Fruit fly (Drosophila melanogaster): ENCODE measurements around the gene CG13775.

The CG13775 gene

DNA sequence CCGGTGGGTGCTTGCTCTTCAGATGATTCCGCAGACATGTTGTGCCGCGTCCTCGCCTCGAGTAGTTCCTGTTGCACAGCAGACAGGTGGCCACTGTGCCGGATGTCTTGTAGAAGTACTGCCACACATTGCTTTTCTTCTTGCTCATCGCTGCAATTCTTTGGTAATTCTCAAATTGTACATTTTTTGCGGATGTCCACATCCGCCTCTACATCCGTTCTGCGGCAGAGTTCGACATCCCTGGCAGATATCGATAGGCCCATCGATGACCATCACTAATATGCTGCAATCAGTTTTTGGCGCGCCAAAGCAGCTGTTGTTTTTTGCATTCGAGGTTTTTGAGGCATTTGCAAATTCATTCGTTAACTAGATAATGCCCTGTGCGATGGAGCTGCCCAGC is at the start of gene CG13775, which contains the start of gene CG3430 (continued):
- TF ChIP-seq rib (GFP tag; IDR thresholded peaks at IDR 0.05) (0 out of 2 replicates have a peak, but pooled peaks have one; percentile 12), CG11560 (tag; IDR thresholded peaks at IDR 0.05) (no peak), bigmax (GFP tag; optimal IDR thresholded peaks at IDR 0.05) (peak; percentile 49), CG12071 (GFP tag; optimal IDR thresholded peaks at IDR 0.05) (no peak), CoRest (tag; optimal IDR thresholded peaks at IDR 0.05) (peak; percentile 27), Trl (optimal IDR thresholded peaks at IDR 0.05) (no peak), Trl (GFP tag; optimal IDR thresholded peaks at IDR 0.05) (peak; percentile 42), CG7271 (tag; optimal IDR thresholded peaks at IDR 0.05) (peak; percentile 38), CG9797 (GFP tag; optimal IDR thresholded peaks at IDR 0.05) (peak; percentile 13), CG13775 (GFP tag; optimal IDR thresholded peaks at IDR 0.05) (peak; percentile 100), stwl (tag; optimal IDR thresholded peaks at IDR 0.05) (peak; percentile 39), CG10431 (GFP tag; optimal IDR thresholded peaks at IDR 0.05) (no peak), lmd (GFP tag; IDR thresholded peaks at IDR 0.05) (no peak), knrl (GFP tag; IDR thresholded peaks at IDR 0.05; ENCODE audit: partially characterized antibody) (peak; percentile 67), Hr51 (GFP tag; optimal IDR thresholded peaks at IDR 0.05) (peak in 1 of 2 experiments; percentile 1), ara (GFP tag; IDR thresholded peaks at IDR 0.05) (no peak), CG34224 (GFP tag; IDR thresholded peaks at IDR 0.05; ENCODE audit: partially characterized antibody) (peak; percentile 71), CG11093 (GFP tag; IDR thresholded peaks at IDR 0.05) (no peak), caup (GFP tag; optimal IDR thresholded peaks at IDR 0.05; ENCODE audit: severe bottlenecking) (peak; percentile 20), pzg (GFP tag; optimal IDR thresholded peaks at IDR 0.05) (peak; percentile 78), Dref (GFP tag; IDR thresholded peaks at IDR 0.05) (peak; percentile 81), CG33557 (GFP tag; optimal IDR thresholded peaks at IDR 0.05) (peak; percentile 10), CG30403 (GFP tag; optimal IDR thresholded peaks at IDR 0.05) (peak; percentile 26), Camta (GFP tag; optimal IDR thresholded peaks at IDR 0.05) (peak; percentile 25), Dbx (GFP tag; IDR thresholded peaks at IDR 0.05) (peak; percentile 65; the same call in 1 of the 3 replicates), gro (GFP tag; optimal IDR thresholded peaks at IDR 0.05) (peak; percentile 33), unpg (GFP tag; optimal IDR thresholded peaks at IDR 0.05) (no peak), Adf1 (GFP tag; IDR thresholded peaks at IDR 0.05) (peak; percentile 71), CG33213 (GFP tag; optimal IDR thresholded peaks at IDR 0.05) (peak; percentile 7), jumu (GFP tag; optimal IDR thresholded peaks at IDR 0.05) (peak; percentile 8), pum (GFP tag; optimal IDR thresholded peaks at IDR 0.05) (peak; percentile 5), CG4707 (GFP tag; optimal IDR thresholded peaks at IDR 0.05) (no peak), sens-2 (GFP tag; IDR thresholded peaks at IDR 0.05) (no peak), CG32772 (GFP tag; IDR thresholded peaks at IDR 0.05) (0 out of 2 replicates have a peak, but pooled peaks have one; percentile 6), CG2116 (GFP tag; optimal IDR thresholded peaks at IDR 0.05) (peak; percentile 54), CG9609 (GFP tag; optimal IDR thresholded peaks at IDR 0.05) (peak; percentile 30), Med (GFP tag) (peak; percentile 92), CG9437 (GFP tag; optimal IDR thresholded peaks at IDR 0.05) (peak; percentile 2), bab2 (GFP tag; optimal IDR thresholded peaks at IDR 0.05) (no peak), fd64A (GFP tag; optimal IDR thresholded peaks at IDR 0.05) (no peak), ci (GFP tag; IDR thresholded peaks at IDR 0.05) (peak; percentile 52; the same call in 2 of the 3 replicates), CG17328 (GFP tag; IDR thresholded peaks at IDR 0.05) (peak; percentile 55), gfzf (GFP tag; optimal IDR thresholded peaks at IDR 0.05) (peak; percentile 14), sens (GFP tag) (peak; percentile 86), sna (GFP tag; IDR thresholded peaks at IDR 0.05; ENCODE audit: partially characterized antibody) (peak; percentile 53; the same call in 1 of the 2 replicates), MESR4 (GFP tag; optimal IDR thresholded peaks at IDR 0.05) (peak; percentile 49), Bgb (GFP tag; IDR thresholded peaks at IDR 0.05; ENCODE audit: partially characterized antibody) (peak; percentile 77), mirr (GFP tag; optimal IDR thresholded peaks at IDR 0.05) (peak; percentile 28), CG13424 (tag; optimal IDR thresholded peaks at IDR 0.05) (peak; percentile 10), wdn (GFP tag; IDR thresholded peaks at IDR 0.05) (0 out of 2 replicates have a peak, but pooled peaks have one; percentile 34), CG4820 (GFP tag; optimal IDR thresholded peaks at IDR 0.05) (peak; percentile 2)

Measured in whole organism, embryonic.